Fruit fly (Drosophila melanogaster) S2 (cell line): ENCODE measurements around the gene glo.

Experiments used
- CG8478 ChIP-seq: fragments of >200 bp; optimal IDR thresholded peaks from 2 replicates; lab custom pipeline; 2018
- CTCF ChIP-seq, 2 experiments: fragments of >200 bp; optimal IDR thresholded peaks; 2 replicates each; lab custom pipeline; 2018

glo gene

dm6 chr3R:11818930-11819639, at the start of gene glo, which contains the start of gene COX5A:
glo (minus strand) TSS chr3R:11819420.
COX5A (plus strand) TSS chr3R:11819359.
- TF ChIP-seq CTCF (optimal IDR thresholded peaks at IDR 0.05; lab: Kevin White, UChicago) (no peak), CG8478 (no peak)

- TF ChIP-seq CTCF (optimal IDR thresholded peaks at IDR 0.05; lab: Kevin White, UChicago) = no peak
- no peak for TF ChIP-seq CG8478
These were observed 49.3 kb upstream of the glo start for dm6 chr3R:11868562-11868961.

DNA sequence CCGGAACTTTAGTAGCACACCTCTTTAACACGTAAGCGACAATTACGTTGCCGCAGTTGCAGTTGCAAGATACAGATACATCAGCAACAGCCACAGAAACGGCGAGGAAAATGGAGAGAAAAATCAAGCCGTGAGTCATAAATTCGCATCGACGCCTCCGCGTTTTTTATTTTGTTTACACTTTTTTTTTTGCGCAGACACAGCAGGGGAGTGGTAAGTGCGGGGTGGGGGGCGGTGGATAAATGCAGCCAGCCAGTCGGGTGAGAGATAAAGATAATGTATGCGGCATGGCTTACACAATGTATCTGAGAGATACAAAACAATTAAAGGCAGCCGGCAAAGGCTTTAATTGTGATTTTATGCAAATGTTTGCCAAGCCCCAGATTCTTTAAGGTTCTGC, 45.9 kb upstream of the glo start:
- TF ChIP-seq CG8478 (no peak), CTCF (optimal IDR thresholded peaks at IDR 0.05; lab: Kevin White, UChicago) (no peak)

- TF ChIP-seq CG8478 (no peak), CTCF (optimal IDR thresholded peaks at IDR 0.05; lab: Kevin White, UChicago) (no peak)
These were observed 40.5 kb upstream of the glo start for dm6 chr3R:11859534-11860254.

DNA sequence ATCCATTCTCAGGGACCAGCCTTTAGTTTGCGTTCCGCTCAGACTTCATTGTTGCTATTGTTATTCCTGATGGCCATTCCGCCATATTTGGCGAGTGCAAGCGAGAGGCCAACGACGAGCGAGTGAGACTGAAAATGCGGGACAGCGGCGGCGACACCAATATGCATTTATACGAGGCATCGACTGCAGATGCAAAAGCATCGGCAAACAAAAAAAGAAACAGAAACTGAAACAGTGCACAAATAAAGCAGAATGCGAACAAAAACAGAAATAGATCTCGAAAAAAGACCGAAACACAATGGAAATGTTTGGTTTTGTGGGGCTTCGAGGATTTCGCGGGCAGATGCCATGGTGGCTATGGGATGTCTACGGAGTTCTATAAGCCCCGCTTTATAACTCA, 39.9 kb upstream of the glo start:
- no peak for TF ChIP-seq CTCF (optimal IDR thresholded peaks at IDR 0.05; lab: Kevin White, UChicago)

DNA sequence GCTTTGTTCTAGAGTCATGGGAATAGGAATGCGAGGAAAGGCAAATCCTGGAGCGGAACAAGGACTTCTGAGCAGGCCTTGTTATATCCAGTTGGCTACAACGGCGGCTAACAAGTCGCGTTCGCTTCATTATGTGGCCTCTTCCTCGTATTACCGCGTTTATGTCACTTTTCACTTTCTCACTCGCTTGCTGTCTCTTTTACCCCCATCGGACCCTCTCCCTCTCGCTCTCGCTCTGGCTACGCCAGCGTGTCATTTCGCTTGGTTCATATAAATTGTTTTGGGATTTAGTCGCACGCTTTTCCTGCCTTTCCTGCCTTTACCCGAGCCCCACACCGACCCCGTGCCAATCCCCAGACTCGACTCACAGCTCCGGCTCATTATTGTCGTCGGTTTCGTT, 37.1 kb upstream of the glo start:
- no peak for TF ChIP-seq CG8478
- no peak for TF ChIP-seq CTCF (optimal IDR thresholded peaks at IDR 0.05; lab: Kevin White, UChicago)

- TF ChIP-seq CTCF (optimal IDR thresholded peaks at IDR 0.05; lab: Kevin White, UChicago) (no peak), CG8478 (no peak)
These were observed 35.9 kb upstream of the glo start for dm6 chr3R:11855156-11855555.

DNA sequence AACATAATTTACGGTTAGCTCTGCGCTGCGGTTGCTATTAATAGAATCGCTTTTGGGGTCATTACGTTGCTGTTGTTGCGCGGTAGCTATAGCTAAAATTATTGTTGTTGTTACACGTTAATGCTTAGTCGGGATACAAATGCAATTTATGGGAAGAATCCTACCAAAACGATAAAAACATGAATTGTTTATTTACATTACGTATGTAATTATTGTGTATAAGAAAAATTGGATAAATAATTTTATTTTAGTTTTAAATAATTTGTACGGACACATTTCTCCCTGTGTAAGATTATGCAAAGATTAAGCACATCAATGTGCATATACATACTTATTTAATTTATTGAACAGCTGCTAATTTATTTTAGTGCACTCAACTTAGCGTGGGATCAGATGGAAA, 32.7 kb upstream of the glo start:
- no peak for TF ChIP-seq CG8478
- TF ChIP-seq CTCF (optimal IDR thresholded peaks at IDR 0.05; lab: Kevin White, UChicago) = no peak

- TF ChIP-seq CTCF (optimal IDR thresholded peaks at IDR 0.05; lab: Kevin White, UChicago) (no peak), CG8478 (no peak)
These were observed 32.0 kb upstream of the glo start for dm6 chr3R:11850917-11851897.

DNA sequence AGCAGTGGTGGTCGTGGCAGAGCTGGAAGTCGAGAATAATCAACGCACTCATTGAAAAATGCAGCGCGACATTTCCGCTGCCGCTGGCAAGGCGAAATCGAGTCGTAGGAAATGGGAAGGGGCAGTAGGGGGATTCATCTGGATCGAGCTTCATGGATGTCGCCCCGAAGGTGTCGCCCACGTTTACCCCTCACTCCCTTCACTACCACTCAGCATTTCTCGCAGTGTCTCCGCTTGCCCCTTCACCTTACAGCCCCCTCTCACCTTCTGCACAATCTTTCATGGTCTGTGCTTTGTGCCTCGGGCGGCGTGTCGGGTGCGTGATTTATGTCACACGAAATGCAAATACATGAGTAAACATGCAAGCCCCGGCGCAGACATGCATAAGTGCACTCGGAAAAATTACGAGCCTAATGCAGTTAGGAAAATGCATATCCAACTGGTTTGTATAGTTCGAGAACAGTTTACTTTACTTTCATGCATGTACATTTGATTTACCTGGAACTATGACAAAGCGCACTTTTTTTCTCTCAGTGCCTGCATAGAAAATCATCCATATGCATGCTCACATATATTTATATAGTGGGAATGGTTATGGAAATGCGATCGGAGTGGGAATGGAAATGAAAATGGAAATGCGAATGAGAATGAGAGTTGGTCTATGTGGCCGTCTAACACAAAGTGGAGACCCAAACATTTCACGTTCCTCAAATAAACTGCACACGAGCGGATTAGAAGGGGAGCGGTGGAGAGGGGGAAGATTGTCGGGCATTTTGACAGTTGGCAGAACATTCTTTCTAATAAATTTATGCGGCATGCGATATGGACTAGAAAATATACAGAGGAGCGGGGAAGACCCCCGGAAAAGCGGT, 30.4 kb upstream of the glo start:
- no peak for TF ChIP-seq CG8478
- no peak for TF ChIP-seq CTCF (optimal IDR thresholded peaks at IDR 0.05; lab: Kevin White, UChicago)

- TF ChIP-seq CTCF (optimal IDR thresholded peaks at IDR 0.05; lab: Kevin White, UChicago) (no peak), CG8478 (no peak)
These were observed 28.2 kb upstream of the glo start for dm6 chr3R:11847379-11847778.

dm6 chr3R:11833406-11833805, 14.2 kb upstream of the glo start:
- TF ChIP-seq CG8478 = no peak

DNA sequence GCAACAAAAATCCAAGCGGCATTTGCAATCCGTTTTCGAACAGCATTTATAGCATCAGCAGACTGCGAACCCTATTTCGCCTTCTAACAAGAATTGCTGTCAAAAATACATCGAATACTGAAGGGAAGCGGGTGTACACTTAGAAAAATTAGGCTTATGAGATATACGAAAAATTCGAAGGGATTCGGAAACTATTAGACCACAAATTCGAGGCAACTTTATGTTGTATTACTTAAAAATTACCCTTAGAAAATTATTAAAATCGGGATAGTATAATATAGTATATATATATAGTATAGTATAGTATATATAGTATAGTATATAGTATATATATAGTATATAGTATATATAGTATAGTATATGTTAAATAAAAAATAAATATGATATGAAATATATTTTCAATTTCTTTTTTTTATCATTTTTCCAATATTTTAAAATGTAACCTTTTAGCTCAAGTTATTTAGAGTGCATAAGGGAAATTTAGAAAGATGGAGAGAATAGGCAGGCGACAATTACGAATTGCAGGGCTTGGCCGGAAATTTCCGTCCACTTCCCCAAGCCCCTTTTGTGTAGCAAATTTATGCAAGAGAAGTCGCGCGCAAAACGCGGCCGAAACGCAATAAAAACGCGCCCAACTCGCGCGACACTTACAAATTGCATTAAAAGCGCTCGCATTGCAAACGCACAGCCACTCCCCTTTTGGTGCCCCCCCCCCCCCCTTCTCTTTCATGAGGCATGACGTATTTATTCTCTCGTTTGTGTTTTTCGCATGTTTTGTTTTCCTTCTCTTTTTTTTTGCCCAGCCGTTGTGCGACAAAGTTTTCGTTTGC, 11.8 kb upstream of the glo start:
- TF ChIP-seq CG8478 = no peak
- no peak for TF ChIP-seq CTCF (optimal IDR thresholded peaks at IDR 0.05; lab: Kevin White, UChicago)

- TF ChIP-seq CG8478 (no peak), CTCF (optimal IDR thresholded peaks at IDR 0.05; lab: Kevin White, UChicago) (peak in 1 of 2 experiments; percentile 5)
These were observed 3.0 kb upstream of the glo start, which contains the start of gene Kyat for dm6 chr3R:11822266-11822665. Kyat (minus strand) TSS chr3R:11822493.
